Worm (Caenorhabditis elegans) whole organism, midembryonic: ENCODE measurements around the gene C05C10.7.

ENCODE experiments used
- T22C8.4 ChIP-seq: fragments of 200-800 bp; sonication (Bioruptor generic); IDR thresholded peaks from 2 replicates; pipeline ENCODE4 v1.3.6; 2022; ENCODE audit warnings: missing genetic modification characterization, missing compliant biosample characterization
- cog-1 ChIP-seq: sonication (generic microtip); optimal IDR thresholded peaks from 2 replicates; lab custom pipeline; 2016; ENCODE audit warnings: missing genetic modification characterization, missing compliant biosample characterization
- flt-1 ChIP-seq: fragments of 200-800 bp; sonication (Bioruptor generic); IDR thresholded peaks from 2 replicates; pipeline ENCODE4 v1.3.6; 2022; ENCODE audit warnings: missing genetic modification characterization, missing compliant biosample characterization
- klf-2 ChIP-seq: fragments of 200-800 bp; sonication (Bioruptor generic); conservative IDR thresholded peaks from 2 replicates; pipeline ENCODE4 v1.3.6; 2022; ENCODE audit warnings: missing genetic modification reagents, missing genetic modification characterization, missing compliant biosample characterization
- med-1 ChIP-seq: sonication (generic microtip); optimal IDR thresholded peaks from 2 replicates; lab custom pipeline; 2017; ENCODE audit warnings: missing genetic modification characterization, mild to moderate bottlenecking, missing compliant biosample characterization, antibody characterized with exemption, missing genetic modification reagents; ENCODE audit not compliant: insufficient read depth
- ref-1 ChIP-seq: fragments of 200-800 bp; sonication (Bioruptor generic); conservative IDR thresholded peaks from 2 replicates; pipeline ENCODE4 v1.3.6; 2022; ENCODE audit warnings: missing genetic modification reagents, missing genetic modification characterization, missing compliant biosample characterization
- tab-1 ChIP-seq: fragments of 200-800 bp; sonication (Bioruptor generic); IDR thresholded peaks from 2 replicates; pipeline ENCODE4 v1.3.6; 2022; ENCODE audit warnings: missing genetic modification characterization, missing compliant biosample characterization
- ztf-23 ChIP-seq: fragments of 200-800 bp; sonication (Bioruptor generic); IDR thresholded peaks from 2 replicates; pipeline ENCODE4 v1.3.6; 2022; ENCODE audit warnings: missing genetic modification reagents, missing genetic modification characterization, missing compliant biosample characterization
- ztf-29 ChIP-seq: fragments of 200-800 bp; sonication (Bioruptor generic); IDR thresholded peaks from 2 replicates; pipeline ENCODE4 v1.3.6; 2022; ENCODE audit warnings: missing genetic modification reagents, missing genetic modification characterization, missing compliant biosample characterization

The C05C10.7 gene

DNA sequence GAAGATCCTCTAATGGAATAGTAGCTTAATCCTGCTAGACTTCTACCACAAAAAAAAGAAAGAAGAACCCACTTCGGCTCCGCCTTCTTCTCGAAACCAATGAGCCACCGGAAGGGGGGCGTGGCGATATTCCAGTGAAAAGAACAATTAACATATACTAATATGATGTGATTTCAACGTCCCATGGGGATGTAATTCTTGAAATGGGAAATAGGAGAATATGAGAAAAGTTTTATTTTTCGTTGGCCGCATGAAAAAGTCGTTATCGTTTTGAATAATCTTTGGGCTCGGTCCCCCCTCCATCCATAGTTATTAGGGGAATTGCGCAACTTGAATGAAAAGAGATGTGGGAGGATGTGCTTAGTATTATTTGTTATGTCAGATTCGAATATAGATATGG is 38.5 kb downstream of the C05C10.7 start, which contains the start of gene unc-4:
TSS of gene unc-4 (minus strand) at position 101 of the 400 bp plus-strand sequence.
- no peak for TF ChIP-seq flt-1
- TF ChIP-seq tab-1 (GFP tag; lab: Robert Waterston, UW): no peak
- no peak for TF ChIP-seq med-1
- no peak for TF ChIP-seq cog-1 (tag; lab: Kevin White, UChicago)
- no peak for TF ChIP-seq ztf-23 (GFP tag; lab: Robert Waterston, UW)
- no peak for TF ChIP-seq klf-2 (GFP tag; lab: Robert Waterston, UW)
- no peak for TF ChIP-seq T22C8.4 (GFP tag; lab: Robert Waterston, UW)
- no peak for TF ChIP-seq ref-1 (GFP tag; lab: Robert Waterston, UW)
- TF ChIP-seq ztf-29: no peak

DNA sequence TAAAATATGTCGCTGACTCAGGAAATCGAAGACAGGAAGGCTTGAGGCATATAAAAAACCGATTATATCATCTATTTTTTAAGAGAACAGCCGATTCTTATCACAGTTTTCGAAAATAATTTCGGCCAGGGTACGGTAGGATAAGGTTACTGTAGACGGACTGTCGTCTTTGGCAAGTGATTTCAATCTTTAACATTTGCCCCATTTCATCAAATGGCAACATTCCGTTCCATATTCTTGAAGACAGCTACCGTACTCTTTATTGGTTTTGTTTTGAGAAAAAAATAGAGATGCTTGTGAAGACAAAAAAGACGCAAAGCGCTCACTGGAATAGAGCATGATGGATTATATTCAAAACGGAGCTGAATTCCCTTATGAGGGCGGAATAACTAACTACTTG is 40.0 kb downstream of the C05C10.7 start:
- TF ChIP-seq T22C8.4 (GFP tag; lab: Robert Waterston, UW) (no peak), flt-1 (no peak), med-1 (no peak), cog-1 (tag; lab: Kevin White, UChicago) (no peak), ztf-29 (no peak), klf-2 (GFP tag; lab: Robert Waterston, UW) (no peak), ztf-23 (GFP tag; lab: Robert Waterston, UW) (no peak), tab-1 (GFP tag; lab: Robert Waterston, UW) (no peak), ref-1 (GFP tag; lab: Robert Waterston, UW) (no peak)

- TF ChIP-seq T22C8.4 (GFP tag; lab: Robert Waterston, UW) (no peak), ref-1 (GFP tag; lab: Robert Waterston, UW) (no peak), klf-2 (GFP tag; lab: Robert Waterston, UW) (no peak), med-1 (no peak), ztf-23 (GFP tag; lab: Robert Waterston, UW) (no peak), tab-1 (GFP tag; lab: Robert Waterston, UW) (no peak)
Measured at ce11 chrII:9895173-9895572, 43.6 kb downstream of the C05C10.7 start.

- TF ChIP-seq flt-1 (no peak), cog-1 (tag; lab: Kevin White, UChicago) (no peak), klf-2 (GFP tag; lab: Robert Waterston, UW) (no peak), ztf-29 (no peak)
Measured at ce11 chrII:9894435-9894834, 44.3 kb downstream of the C05C10.7 start, which contains the start of gene F26C11.1. Gene F26C11.1, plus strand, starts transcription at chrII:9894735.

ce11 chrII:9892409-9892808 is 46.4 kb downstream of the C05C10.7 start, which contains the start of gene C08H9.16:
Gene C08H9.16, plus strand, starts transcription at chrII:9892778.
- TF ChIP-seq ref-1 (GFP tag; lab: Robert Waterston, UW): no peak
- TF ChIP-seq med-1: no peak
- no peak for TF ChIP-seq klf-2 (GFP tag; lab: Robert Waterston, UW)
- TF ChIP-seq T22C8.4 (GFP tag; lab: Robert Waterston, UW): no peak
- no peak for TF ChIP-seq ztf-23 (GFP tag; lab: Robert Waterston, UW)
- TF ChIP-seq ztf-29: no peak
- no peak for TF ChIP-seq flt-1
- no peak for TF ChIP-seq cog-1 (tag; lab: Kevin White, UChicago)
- no peak for TF ChIP-seq tab-1 (GFP tag; lab: Robert Waterston, UW)

ce11 chrII:9891823-9892222 is 46.9 kb downstream of the C05C10.7 start:
- TF ChIP-seq tab-1 (GFP tag; lab: Robert Waterston, UW) (no peak), med-1 (no peak), ref-1 (GFP tag; lab: Robert Waterston, UW) (no peak), flt-1 (no peak), ztf-29 (no peak), T22C8.4 (GFP tag; lab: Robert Waterston, UW) (no peak), cog-1 (tag; lab: Kevin White, UChicago) (no peak), klf-2 (GFP tag; lab: Robert Waterston, UW) (no peak), ztf-23 (GFP tag; lab: Robert Waterston, UW) (no peak)

- TF ChIP-seq klf-2 (GFP tag; lab: Robert Waterston, UW) (no peak), med-1 (no peak), flt-1 (no peak)
Measured at ce11 chrII:9891031-9891689, 47.6 kb downstream of the C05C10.7 start, which contains the start of gene vgln-1. Gene vgln-1, minus strand, starts transcription at chrII:9891081.

- no peak for TF ChIP-seq T22C8.4 (GFP tag; lab: Robert Waterston, UW)
- TF ChIP-seq ztf-29: no peak
- no peak for TF ChIP-seq med-1
- no peak for TF ChIP-seq klf-2 (GFP tag; lab: Robert Waterston, UW)
- TF ChIP-seq flt-1: no peak
- TF ChIP-seq ref-1 (GFP tag; lab: Robert Waterston, UW): no peak
- TF ChIP-seq cog-1 (tag; lab: Kevin White, UChicago): no peak
- no peak for TF ChIP-seq tab-1 (GFP tag; lab: Robert Waterston, UW)
- no peak for TF ChIP-seq ztf-23 (GFP tag; lab: Robert Waterston, UW)
Measured at ce11 chrII:9888549-9888948, 50.2 kb downstream of the C05C10.7 start.
